Fruit fly (Drosophila melanogaster): ENCODE measurements around the gene CG11668.

The CG11668 gene

DNA sequence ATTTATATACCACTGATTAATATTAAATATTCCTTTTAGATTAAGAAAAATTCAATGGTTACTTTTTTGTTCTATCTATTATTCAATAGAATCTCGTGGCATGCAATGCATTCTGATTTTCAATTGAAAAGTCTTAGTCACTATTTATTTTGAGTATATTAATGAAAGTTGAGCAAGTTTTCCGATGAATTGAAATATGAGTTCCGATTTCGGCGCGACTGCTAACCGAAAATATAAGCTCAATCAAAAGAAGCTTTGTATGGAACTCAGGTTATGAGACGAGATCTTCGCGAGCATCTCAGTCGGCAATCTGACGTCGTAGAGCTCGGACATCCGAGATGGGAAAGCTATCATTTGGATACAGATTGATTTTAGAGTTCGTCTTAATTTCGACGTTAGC, at the start of gene CG11668:
Gene CG11668 (plus strand): TSS at position 301 of the 400 bp plus-strand sequence.
- TF ChIP-seq CG34367 (tag; optimal IDR thresholded peaks at IDR 0.05) (no peak), CG8301 (tag; optimal IDR thresholded peaks at IDR 0.05) (no peak), CG15710 (tag; optimal IDR thresholded peaks at IDR 0.05) (no peak), CG10348 (GFP tag; IDR thresholded peaks at IDR 0.05) (no peak), Ets98B (GFP tag; IDR thresholded peaks at IDR 0.05) (no peak), CG14655 (GFP tag; optimal IDR thresholded peaks at IDR 0.05) (no peak), fd96Ca (GFP tag; IDR thresholded peaks at IDR 0.05) (no peak), gl (tag; optimal IDR thresholded peaks at IDR 0.05) (no peak), CG8159 (tag; optimal IDR thresholded peaks at IDR 0.05) (no peak), rn (GFP tag; IDR thresholded peaks at IDR 0.05) (no peak), Pif1B (GFP tag; optimal IDR thresholded peaks at IDR 0.05) (no peak), CG4496 (GFP tag; IDR thresholded peaks at IDR 0.05) (no peak)

DNA sequence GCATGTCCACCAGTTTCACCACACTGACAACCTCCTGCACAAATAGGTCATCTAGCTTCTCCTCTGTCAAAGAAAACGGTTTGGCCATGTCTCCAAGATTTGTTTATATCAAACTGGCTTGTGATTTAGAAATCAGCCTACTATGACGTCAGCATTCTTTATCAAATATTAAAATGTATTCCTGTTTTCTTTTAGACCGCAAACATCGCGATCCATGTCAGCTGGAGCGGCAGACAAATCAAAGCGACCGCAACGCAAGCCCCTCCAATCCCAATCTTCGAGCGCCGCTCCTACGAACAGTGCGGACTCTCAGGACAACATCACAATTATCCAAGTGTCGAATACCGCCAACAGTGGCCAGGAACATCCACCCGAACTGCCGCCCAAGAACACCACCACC, 49.8 kb upstream of the CG11668 start, which contains the start of gene CG14383:
Gene CG14383 (minus strand): TSS at position 101 of the 400 bp plus-strand sequence.
- no peak for TF ChIP-seq CG17806 (tag; optimal IDR thresholded peaks at IDR 0.05)
- no peak for TF ChIP-seq EcR (GFP tag; optimal IDR thresholded peaks at IDR 0.05)
- TF ChIP-seq CG32121 (GFP tag; IDR thresholded peaks at IDR 0.05), result no peak
- no peak for TF ChIP-seq CG9948 (tag; optimal IDR thresholded peaks at IDR 0.05)
- no peak for TF ChIP-seq CG10348 (GFP tag; IDR thresholded peaks at IDR 0.05)
- no peak for TF ChIP-seq Pif1A (GFP tag; optimal IDR thresholded peaks at IDR 0.05)
- TF ChIP-seq CG8301 (tag; optimal IDR thresholded peaks at IDR 0.05), result no peak
- TF ChIP-seq CG15710 (tag; optimal IDR thresholded peaks at IDR 0.05), result no peak

DNA sequence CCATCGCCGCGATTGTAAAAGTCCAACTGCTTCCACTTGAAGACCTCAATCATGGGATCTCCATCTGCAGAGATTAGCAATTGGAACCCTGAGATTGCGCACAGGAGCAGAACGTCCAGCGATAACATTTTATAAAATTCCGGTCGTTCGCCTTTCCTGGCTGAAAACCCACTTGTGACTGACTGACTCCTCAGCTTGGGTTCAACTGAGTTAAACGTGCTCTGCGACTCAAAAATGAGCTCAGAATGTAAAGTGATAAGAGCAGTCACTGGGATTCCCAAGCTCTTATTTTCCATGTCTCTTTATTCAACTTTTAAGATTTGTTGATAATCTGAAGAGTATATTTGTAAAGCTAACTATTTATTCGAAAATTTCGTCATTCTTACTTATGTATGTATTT, 45.2 kb upstream of the CG11668 start, which contains the start of gene yellow-f:
Gene yellow-f (minus strand): TSS at position 184 of the 400 bp plus-strand sequence.
- TF ChIP-seq CG4496 (GFP tag; IDR thresholded peaks at IDR 0.05), result no peak
- TF ChIP-seq Pif1B (GFP tag; optimal IDR thresholded peaks at IDR 0.05), result no peak
- TF ChIP-seq EcR (GFP tag; optimal IDR thresholded peaks at IDR 0.05), result peak; percentile 92
- no peak for TF ChIP-seq Ets98B (GFP tag; IDR thresholded peaks at IDR 0.05)

DNA sequence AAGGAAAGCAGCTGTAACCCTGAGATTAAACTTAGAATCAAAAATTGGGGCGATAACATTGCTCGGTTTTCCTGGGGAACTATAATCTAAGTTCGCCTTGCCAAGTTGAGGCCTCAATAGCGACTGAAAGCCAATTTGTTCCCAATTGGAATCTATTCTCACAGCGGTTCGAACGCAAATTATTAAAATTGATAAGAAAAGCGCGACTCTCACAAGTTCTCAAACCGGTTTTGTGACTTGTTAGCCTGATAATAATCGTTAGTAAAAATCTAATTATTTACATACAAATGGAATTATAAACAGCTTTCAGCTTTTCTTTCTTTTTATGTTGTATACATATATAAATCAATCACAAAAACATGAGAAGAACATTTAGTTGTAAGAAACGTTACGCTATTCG, 43.1 kb upstream of the CG11668 start, which contains the start of gene yellow-f2:
Gene yellow-f2 (minus strand): TSS at position 101 of the 400 bp plus-strand sequence.
- TF ChIP-seq CG9948 (tag; optimal IDR thresholded peaks at IDR 0.05) (no peak), CG12605 (GFP tag; IDR thresholded peaks at IDR 0.05) (no peak), EcR (GFP tag; optimal IDR thresholded peaks at IDR 0.05) (no peak), CG10348 (GFP tag; IDR thresholded peaks at IDR 0.05) (no peak), CG15710 (tag; optimal IDR thresholded peaks at IDR 0.05) (no peak)

DNA sequence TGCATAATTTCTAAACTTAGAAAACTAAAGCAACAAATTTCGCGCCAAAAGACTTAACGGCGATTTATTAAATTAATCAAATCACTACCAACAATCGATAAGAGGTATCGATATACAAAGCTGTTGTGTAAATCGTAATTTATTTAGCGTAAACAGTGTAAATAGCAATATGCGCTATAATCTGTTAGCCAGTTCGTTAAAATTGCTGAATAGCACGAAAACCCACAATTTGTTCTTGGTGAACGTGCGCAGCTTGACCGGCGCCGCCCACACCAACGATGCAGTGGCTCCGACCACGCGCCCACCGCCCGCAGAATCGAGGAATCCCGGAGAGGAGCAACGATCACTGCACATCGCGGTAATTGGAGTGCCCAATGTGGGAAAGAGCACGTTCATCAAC, 42.7 kb upstream of the CG11668 start, which contains the start of gene CG7488:
Gene CG7488 (plus strand): TSS at position 99 of the 400 bp plus-strand sequence.
- TF ChIP-seq CG10348 (GFP tag; IDR thresholded peaks at IDR 0.05) (no peak), gl (tag; optimal IDR thresholded peaks at IDR 0.05) (no peak), CG34367 (tag; optimal IDR thresholded peaks at IDR 0.05) (no peak), EcR (GFP tag; optimal IDR thresholded peaks at IDR 0.05) (no peak), CG9948 (tag; optimal IDR thresholded peaks at IDR 0.05) (no peak), Snoo (tag; optimal IDR thresholded peaks at IDR 0.05) (no peak), CG4496 (GFP tag; IDR thresholded peaks at IDR 0.05) (no peak), CG17806 (tag; optimal IDR thresholded peaks at IDR 0.05) (no peak)

DNA sequence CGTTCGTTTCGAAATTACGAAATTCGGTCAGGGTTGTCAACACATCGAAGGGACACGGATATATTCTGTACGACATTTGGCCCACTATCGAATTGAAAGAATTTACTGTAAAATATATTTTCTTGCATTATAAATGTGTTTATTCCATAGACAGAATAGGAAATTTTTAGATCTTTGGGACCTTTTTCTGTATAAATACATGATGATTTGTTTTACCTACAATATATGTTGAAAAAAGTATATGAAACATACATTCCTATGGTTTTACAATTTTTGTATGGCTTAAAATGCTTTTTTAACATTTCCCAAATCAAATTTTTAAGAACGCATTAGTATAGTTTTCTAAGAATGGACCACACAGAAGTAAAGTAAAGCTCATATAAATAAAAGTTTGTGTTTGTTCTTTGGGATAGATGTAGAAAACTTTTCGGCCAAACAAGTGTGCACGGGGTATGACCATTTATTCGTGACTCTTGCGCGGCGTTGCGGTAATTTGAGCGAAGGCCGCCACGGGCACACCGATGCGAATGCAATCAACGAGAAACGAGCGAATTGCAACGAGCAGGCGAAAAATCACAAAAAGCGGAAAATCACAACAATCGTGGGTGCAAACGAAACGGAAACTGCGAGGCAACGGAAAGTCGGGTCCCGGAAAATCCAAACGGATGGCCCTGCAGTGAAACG, 40.5 kb upstream of the CG11668 start, which contains the start of the genes CG17327, CG44194 and CG7518:
Gene CG17327 (minus strand): TSS at position 177 of the 684 bp plus-strand sequence.
Gene CG44194 (minus strand): TSS at position 177 of the 684 bp plus-strand sequence.
Gene CG7518 (plus strand): TSS at position 540 of the 684 bp plus-strand sequence.
- no peak for TF ChIP-seq CG8301 (tag; optimal IDR thresholded peaks at IDR 0.05)
- TF ChIP-seq fd96Ca (GFP tag; IDR thresholded peaks at IDR 0.05), result no peak; the same call in 2 of the 3 replicates
- TF ChIP-seq CG8159 (tag; optimal IDR thresholded peaks at IDR 0.05), result no peak
- 0 out of 3 replicates have a peak, but pooled peaks have one; percentile 11 for TF ChIP-seq CG4496 (GFP tag; IDR thresholded peaks at IDR 0.05)
- TF ChIP-seq CG14655 (GFP tag; optimal IDR thresholded peaks at IDR 0.05), result no peak
- no peak for TF ChIP-seq Pif1B (GFP tag; optimal IDR thresholded peaks at IDR 0.05)
- 0 out of 2 replicates have a peak, but pooled peaks have one; percentile 15 for TF ChIP-seq Ets98B (GFP tag; IDR thresholded peaks at IDR 0.05)
- no peak for TF ChIP-seq CG10348 (GFP tag; IDR thresholded peaks at IDR 0.05)
- TF ChIP-seq Pif1A (GFP tag; optimal IDR thresholded peaks at IDR 0.05), result no peak
- TF ChIP-seq EcR (GFP tag; optimal IDR thresholded peaks at IDR 0.05), result no peak
- no peak for TF ChIP-seq CG32121 (GFP tag; IDR thresholded peaks at IDR 0.05)
- no peak for TF ChIP-seq Snoo (tag; optimal IDR thresholded peaks at IDR 0.05)

DNA sequence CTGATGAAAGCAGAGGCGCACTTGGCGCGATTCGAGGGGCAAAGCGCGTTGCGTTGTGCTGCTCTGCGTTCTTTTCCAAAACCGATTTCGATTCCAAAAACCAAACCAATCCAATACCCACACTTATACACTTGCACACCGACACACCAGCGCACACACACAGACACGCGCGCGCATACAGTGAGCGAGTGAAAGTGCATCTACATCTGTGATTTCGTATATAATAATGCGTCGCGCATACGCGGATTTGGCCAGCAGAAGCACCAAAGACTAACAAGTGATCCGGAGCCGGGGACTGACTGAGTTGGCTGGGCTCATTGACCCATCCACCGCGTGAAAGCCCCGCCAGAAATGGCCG, 40.0 kb upstream of the CG11668 start:
- no peak for TF ChIP-seq gl (tag; optimal IDR thresholded peaks at IDR 0.05)
- TF ChIP-seq rn (GFP tag; IDR thresholded peaks at IDR 0.05), result no peak
- TF ChIP-seq Snoo (tag; optimal IDR thresholded peaks at IDR 0.05), result no peak
- TF ChIP-seq CG4496 (GFP tag; IDR thresholded peaks at IDR 0.05), result no peak; the same call in 2 of the 3 replicates
- no peak for TF ChIP-seq CG13204 (GFP tag; optimal IDR thresholded peaks at IDR 0.05)
- TF ChIP-seq CG15710 (tag; optimal IDR thresholded peaks at IDR 0.05), result no peak
